Worm (Caenorhabditis elegans) whole organism, young adult: Measurements from ENCODE around the gene swm-1.

Source experiments
- B0019.2 ChIP-seq: fragments of 200-800 bp; sonication (Bioruptor generic); conservative IDR thresholded peaks from 2 replicates; pipeline ENCODE4 v1.3.6; 2022; ENCODE audit warnings: missing genetic modification reagents, missing genetic modification characterization, missing compliant biosample characterization
- F33H1.4 ChIP-seq: fragments of 200-800 bp; sonication (Bioruptor generic); IDR thresholded peaks from 2 replicates; pipeline ENCODE4 v1.3.6; 2022; ENCODE audit warnings: missing genetic modification reagents, missing genetic modification characterization, missing compliant biosample characterization
- F55B11.4 ChIP-seq: sonication (generic microtip); optimal IDR thresholded peaks from 2 replicates; lab custom pipeline; 2016; ENCODE audit warnings: missing compliant biosample characterization, missing genetic modification characterization, borderline replicate concordance; ENCODE audit not compliant: insufficient read depth
- K11D2.4 ChIP-seq: fragments of 200-800 bp; sonication (Bioruptor generic); IDR thresholded peaks from 2 replicates; pipeline ENCODE4 v1.3.6; 2022; ENCODE audit warnings: missing genetic modification reagents, missing genetic modification characterization, missing compliant biosample characterization
- Y79H2A.3 ChIP-seq: fragments of 200-800 bp; sonication (Bioruptor generic); conservative IDR thresholded peaks from 2 replicates; pipeline ENCODE4 v1.3.6; 2022; ENCODE audit warnings: missing genetic modification reagents, missing genetic modification characterization, missing compliant biosample characterization
- ZK185.1 ChIP-seq: sonication (generic microtip); optimal IDR thresholded peaks from 2 replicates; lab custom pipeline; 2016; ENCODE audit warnings: mild to moderate bottlenecking, missing genetic modification characterization, missing compliant biosample characterization; ENCODE audit not compliant: poor library complexity, severe bottlenecking
- aptf-3 ChIP-seq: fragments of 200-800 bp; sonication (Bioruptor generic); IDR thresholded peaks from 2 replicates; pipeline ENCODE4 v1.3.6; 2022; ENCODE audit warnings: missing genetic modification characterization, missing compliant biosample characterization
- athp-1 ChIP-seq: sonication (generic microtip); optimal IDR thresholded peaks from 2 replicates; lab custom pipeline; 2017; ENCODE audit warnings: mild to moderate bottlenecking, missing genetic modification characterization, missing compliant biosample characterization
- attf-3 ChIP-seq: fragments of 200-800 bp; sonication (Bioruptor generic); conservative IDR thresholded peaks from 2 replicates; pipeline ENCODE4 v1.3.6; 2022; ENCODE audit warnings: missing genetic modification reagents, missing genetic modification characterization, missing compliant biosample characterization
- attf-5 ChIP-seq: fragments of 200-800 bp; sonication (Bioruptor generic); optimal IDR thresholded peaks from 2 replicates; lab custom pipeline; 2018; ENCODE audit warnings: mild to moderate bottlenecking, missing genetic modification characterization, missing compliant biosample characterization
- attf-6 ChIP-seq: fragments of 200-800 bp; sonication (Bioruptor generic); IDR thresholded peaks from 2 replicates; pipeline ENCODE4 v1.3.6; 2022; ENCODE audit warnings: missing genetic modification reagents, missing genetic modification characterization, missing compliant biosample characterization
- bed-1 ChIP-seq: fragments of 200-800 bp; sonication (Bioruptor generic); IDR thresholded peaks from 2 replicates; pipeline ENCODE4 v1.3.6; 2022; ENCODE audit warnings: missing genetic modification reagents, missing genetic modification characterization, missing compliant biosample characterization
- bed-2 ChIP-seq: fragments of 200-800 bp; sonication (Bioruptor generic); IDR thresholded peaks from 2 replicates; pipeline ENCODE4 v1.3.6; 2022; ENCODE audit warnings: missing genetic modification reagents, missing genetic modification characterization, missing compliant biosample characterization
- cebp-1 ChIP-seq, 2 experiments: fragments of 200-800 bp in 1 of 2; sonication (Bioruptor generic) in 1 of 2; sonication (generic microtip) in 1 of 2; IDR thresholded peaks in 1 of 2; optimal IDR thresholded peaks in 1 of 2; 2 replicates each; pipeline versions ENCODE4 v1.3.6 to Lab custom; 2017 to 2022; ENCODE audit warnings: missing compliant biosample characterization in 2 of 2, missing genetic modification characterization in 2 of 2, mild to moderate bottlenecking in 1 of 2, missing genetic modification reagents in 1 of 2, moderate library complexity in 1 of 2
- ceh-100 ChIP-seq: fragments of 200-800 bp; sonication (Bioruptor generic); IDR thresholded peaks from 2 replicates; pipeline ENCODE4 v1.3.6; 2022; ENCODE audit warnings: missing genetic modification reagents, missing genetic modification characterization, missing compliant biosample characterization
- ceh-40 ChIP-seq: fragments of 200-800 bp; sonication (Bioruptor generic); IDR thresholded peaks from 2 replicates; pipeline ENCODE4 v1.3.6; 2022; ENCODE audit warnings: missing genetic modification characterization, missing compliant biosample characterization
- chd-7 ChIP-seq: sonication (generic microtip); optimal IDR thresholded peaks from 2 replicates; lab custom pipeline; 2016; ENCODE audit warnings: mild to moderate bottlenecking, missing genetic modification characterization, moderate library complexity, missing compliant biosample characterization
- ets-4 ChIP-seq: fragments of 200-800 bp; sonication (Bioruptor generic); optimal IDR thresholded peaks from 2 replicates; lab custom pipeline; 2018; ENCODE audit warnings: mild to moderate bottlenecking, missing genetic modification characterization, missing compliant biosample characterization
- gei-17 ChIP-seq: fragments of 200-800 bp; sonication (Bioruptor generic); optimal IDR thresholded peaks from 2 replicates; lab custom pipeline; 2018; ENCODE audit warnings: mild to moderate bottlenecking, missing genetic modification characterization, missing compliant biosample characterization
- hlh-12 ChIP-seq: sonication (generic microtip); optimal IDR thresholded peaks from 2 replicates; lab custom pipeline; 2016; ENCODE audit warnings: missing genetic modification characterization, missing compliant biosample characterization
- hrde-1 ChIP-seq: sonication (generic microtip); optimal IDR thresholded peaks from 2 replicates; lab custom pipeline; 2016; ENCODE audit warnings: missing genetic modification characterization, mild to moderate bottlenecking, missing compliant biosample characterization, moderate library complexity, missing genotype, missing genetic modification reagents, borderline replicate concordance
- lin-40 ChIP-seq: sonication (generic microtip); optimal IDR thresholded peaks from 2 replicates; lab custom pipeline; 2016; ENCODE audit warnings: missing genetic modification characterization, mild to moderate bottlenecking, missing compliant biosample characterization, missing genotype, missing genetic modification reagents
- lir-1 ChIP-seq: fragments of 200-800 bp; sonication (Bioruptor generic); conservative IDR thresholded peaks from 2 replicates; pipeline ENCODE4 v1.3.6; 2022; ENCODE audit warnings: missing genetic modification reagents, missing genetic modification characterization, missing compliant biosample characterization
- madf-10 ChIP-seq: sonication (generic microtip); optimal IDR thresholded peaks from 2 replicates; lab custom pipeline; 2016; ENCODE audit warnings: mild to moderate bottlenecking, missing genetic modification characterization, missing compliant biosample characterization
- madf-8 ChIP-seq: fragments of 200-800 bp; sonication (Bioruptor generic); conservative IDR thresholded peaks from 2 replicates; pipeline ENCODE4 v1.3.6; 2022; ENCODE audit warnings: missing genetic modification reagents, missing genetic modification characterization, missing compliant biosample characterization
- mcd-1 ChIP-seq: fragments of 200-800 bp; sonication (Bioruptor generic); IDR thresholded peaks from 2 replicates; pipeline ENCODE4 v1.3.6; 2022; ENCODE audit warnings: missing genetic modification reagents, missing genetic modification characterization, missing compliant biosample characterization
- mel-28 ChIP-seq: sonication (generic microtip); optimal IDR thresholded peaks from 2 replicates; lab custom pipeline; 2016; ENCODE audit warnings: borderline replicate concordance, mild to moderate bottlenecking, missing genetic modification characterization, missing compliant biosample characterization
- mes-4 ChIP-seq: sonication (generic microtip); optimal IDR thresholded peaks from 2 replicates; lab custom pipeline; 2016; ENCODE audit warnings: missing genotype, missing genetic modification characterization, missing compliant biosample characterization
- mxl-1 ChIP-seq: sonication (generic microtip); optimal IDR thresholded peaks from 2 replicates; lab custom pipeline; 2016; ENCODE audit warnings: missing genetic modification characterization, missing compliant biosample characterization
- nfya-1 ChIP-seq: sonication (generic microtip); optimal IDR thresholded peaks from 2 replicates; lab custom pipeline; 2017; ENCODE audit warnings: antibody characterized with exemption, missing compliant biosample characterization, missing genetic modification characterization, borderline replicate concordance; ENCODE audit not compliant: insufficient read depth
- nhr-179 ChIP-seq: sonication (generic microtip); optimal IDR thresholded peaks from 2 replicates; lab custom pipeline; 2016; ENCODE audit warnings: mild to moderate bottlenecking, missing genetic modification characterization, missing compliant biosample characterization
- nhr-80 ChIP-seq: sonication (generic microtip); optimal IDR thresholded peaks from 2 replicates; lab custom pipeline; 2016; ENCODE audit warnings: missing genetic modification characterization, missing compliant biosample characterization
- nhr-90 ChIP-seq: sonication (generic microtip); optimal IDR thresholded peaks from 2 replicates; lab custom pipeline; 2016; ENCODE audit warnings: missing genotype, mild to moderate bottlenecking, missing genetic modification characterization, missing compliant biosample characterization
- pha-4 ChIP-seq: fragments of 150-350 bp; sonication (generic microtip); optimal IDR thresholded peaks from 2 replicates; lab custom pipeline; 2014; ENCODE audit warnings: missing biosample characterization, missing genetic modification reagents, missing genetic modification characterization
- rec-8 ChIP-seq, 2 experiments: sonication (generic microtip); optimal IDR thresholded peaks; 2 replicates each; lab custom pipeline; 2016; ENCODE audit warnings: mild to moderate bottlenecking in 2 of 2, missing genetic modification characterization in 2 of 2, missing genetic modification reagents in 2 of 2, missing genotype in 2 of 2, missing biosample characterization in 1 of 2, missing compliant biosample characterization in 1 of 2, moderate library complexity in 1 of 2
- rpc-1 ChIP-seq, 2 experiments: fragments of 150-350 bp in 1 of 2; sonication (generic microtip) in 1 of 2; optimal IDR thresholded peaks; 2 replicates each; lab custom pipeline; 2014 to 2018; ENCODE audit warnings: missing biosample characterization in 1 of 2, missing genetic modification characterization in 1 of 2, missing genetic modification reagents in 1 of 2, missing genotype in 1 of 2
- snpc-4 ChIP-seq, 5 experiments: fragments of 150-350 bp in 1 of 5; sonication (generic microtip) in 4 of 5; optimal IDR thresholded peaks; 2 replicates each; lab custom pipeline; 2014 to 2018; ENCODE audit warnings: missing genetic modification characterization in 5 of 5, missing biosample characterization in 3 of 5, antibody characterized with exemption in 2 of 5, mild to moderate bottlenecking in 2 of 5, missing compliant biosample characterization in 2 of 5, missing genotype in 2 of 5, moderate library complexity in 2 of 5, missing genetic modification reagents in 1 of 5
- sptf-2 ChIP-seq: fragments of 200-800 bp; sonication (Bioruptor generic); optimal IDR thresholded peaks from 2 replicates; lab custom pipeline; 2018; ENCODE audit warnings: mild to moderate bottlenecking, missing genetic modification characterization, missing compliant biosample characterization
- tbp1 ChIP-seq: fragments of 200-800 bp; sonication (Bioruptor generic); optimal IDR thresholded peaks from 2 replicates; lab custom pipeline; 2018; ENCODE audit warnings: mild to moderate bottlenecking, missing genetic modification characterization, missing compliant biosample characterization
- tlf-1 ChIP-seq: fragments of 200-800 bp; sonication (Bioruptor generic); optimal IDR thresholded peaks from 2 replicates; lab custom pipeline; 2018; ENCODE audit warnings: mild to moderate bottlenecking, missing genetic modification characterization, missing compliant biosample characterization
- zim-3 ChIP-seq: sonication (generic microtip); optimal IDR thresholded peaks from 2 replicates; lab custom pipeline; 2017; ENCODE audit warnings: mild to moderate bottlenecking, missing genetic modification characterization, moderate library complexity, missing compliant biosample characterization
- ztf-18 ChIP-seq: sonication (generic microtip); optimal IDR thresholded peaks from 2 replicates; lab custom pipeline; 2016; ENCODE audit warnings: missing genotype, mild to moderate bottlenecking, missing genetic modification characterization, missing compliant biosample characterization
- ztf-22 ChIP-seq: fragments of 200-800 bp; sonication (Bioruptor generic); optimal IDR thresholded peaks from 2 replicates; lab custom pipeline; 2018; ENCODE audit warnings: mild to moderate bottlenecking, missing genetic modification characterization, moderate library complexity, missing compliant biosample characterization
- ztf-28 ChIP-seq: fragments of 200-800 bp; sonication (Bioruptor generic); IDR thresholded peaks from 2 replicates; pipeline ENCODE4 v1.3.6; 2022; ENCODE audit warnings: missing genetic modification reagents, missing genetic modification characterization, missing compliant biosample characterization

Gene swm-1

DNA sequence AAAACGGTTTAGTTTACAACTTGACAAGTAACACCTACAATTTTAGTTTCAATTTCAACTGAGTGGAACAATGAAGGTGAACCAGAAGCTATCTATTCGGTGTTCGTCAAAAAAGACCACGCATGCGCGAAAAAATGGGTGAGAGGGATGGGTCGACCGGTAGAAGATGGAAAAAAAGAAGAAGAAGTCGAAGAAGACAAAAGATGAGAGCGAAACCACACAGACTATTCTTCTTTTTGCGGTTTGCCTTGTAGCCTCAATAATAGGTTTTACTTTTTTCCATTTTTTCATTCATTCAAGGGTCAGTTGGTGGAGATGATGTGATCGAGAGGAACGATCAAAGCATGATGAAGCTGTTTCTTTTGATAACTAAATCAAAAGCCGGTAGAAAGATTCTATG, 27.7 kb upstream of the swm-1 start:
- TF ChIP-seq Y79H2A.3 (GFP tag; lab: Robert Waterston, UW) (no peak), sptf-2 (GFP tag; lab: Kevin White, UChicago) (no peak), F55B11.4 (no peak), attf-6 (GFP tag; lab: Robert Waterston, UW) (no peak), athp-1 (tag; lab: Kevin White, UChicago) (no peak), attf-5 (GFP tag; lab: Kevin White, UChicago) (no peak), ZK185.1 (tag; lab: Kevin White, UChicago) (no peak), mes-4 (tag; lab: Kevin White, UChicago) (no peak), madf-10 (tag; lab: Kevin White, UChicago) (no peak), nfya-1 (tag; lab: Kevin White, UChicago) (no peak), ztf-28 (GFP tag; lab: Robert Waterston, UW) (no peak), tbp1 (GFP tag; lab: Kevin White, UChicago) (no peak), bed-2 (no peak), zim-3 (no peak), attf-3 (no peak), rec-8 (tag; optimal IDR thresholded peaks at IDR 0.05; lab: Kevin White, UChicago) (no peak)

DNA sequence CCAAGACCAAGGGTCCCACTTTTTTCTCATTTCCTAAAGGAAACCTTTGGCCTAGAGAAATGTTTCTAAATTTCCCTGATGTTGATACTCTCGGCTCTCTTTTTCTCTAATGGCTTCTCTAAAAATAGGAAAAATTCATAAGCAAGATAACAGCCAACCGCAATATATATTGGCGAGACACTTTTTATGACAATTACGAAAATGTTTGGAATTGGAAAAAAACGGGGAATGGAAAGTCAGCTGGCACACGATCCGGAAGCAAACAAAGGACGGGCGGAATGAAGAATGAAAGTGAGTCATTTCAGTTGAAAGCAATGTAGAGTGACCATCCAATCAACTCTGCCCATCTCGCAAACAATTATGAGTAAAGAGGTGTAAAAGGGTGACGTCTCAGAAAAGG, 26.7 kb upstream of the swm-1 start:
- TF ChIP-seq nhr-80 (tag; lab: Kevin White, UChicago) (peak; percentile 62), mcd-1 (GFP tag; lab: Robert Waterston, UW) (no peak), cebp-1 (GFP tag; IDR thresholded peaks at IDR 0.05; lab: Robert Waterston, UW) (no peak), cebp-1 (tag; optimal IDR thresholded peaks at IDR 0.05; lab: Kevin White, UChicago) (peak; percentile 13), mel-28 (tag; lab: Kevin White, UChicago) (no peak), ZK185.1 (tag; lab: Kevin White, UChicago) (peak; percentile 17), madf-8 (no peak), snpc-4 (GFP tag; optimal IDR thresholded peaks at IDR 0.05; lab: Kevin White, UChicago) (no peak), snpc-4 (tag; optimal IDR thresholded peaks at IDR 0.05; lab: Kevin White, UChicago) (no peak), K11D2.4 (GFP tag; lab: Robert Waterston, UW) (no peak), lin-40 (no peak), ceh-100 (no peak), tlf-1 (GFP tag; lab: Kevin White, UChicago) (no peak), hlh-12 (no peak), tbp1 (GFP tag; lab: Kevin White, UChicago) (no peak), F55B11.4 (no peak), B0019.2 (GFP tag; lab: Robert Waterston, UW) (no peak), F33H1.4 (no peak)

DNA sequence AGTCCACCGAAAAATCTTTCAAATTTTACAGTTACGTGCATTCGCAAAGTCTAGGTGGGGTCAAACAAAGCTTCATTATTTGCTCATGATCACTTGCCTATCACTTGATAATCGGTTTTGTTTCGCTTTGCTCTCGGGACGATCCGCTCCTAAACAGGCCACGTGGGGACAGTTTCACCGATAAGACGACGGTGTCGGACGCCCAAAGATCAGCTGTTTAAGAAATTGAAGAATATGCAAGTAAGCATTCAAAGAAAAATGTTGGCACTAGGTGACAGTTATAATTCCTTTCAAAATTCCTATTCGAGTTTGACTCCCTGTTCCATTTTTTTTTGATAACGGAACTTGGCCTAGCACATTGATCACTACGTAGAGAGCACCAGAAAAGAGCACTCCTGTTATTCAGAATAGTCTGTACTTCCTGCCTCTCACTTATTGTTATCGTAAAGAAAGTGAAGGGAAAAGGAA, 25.3 kb upstream of the swm-1 start:
- TF ChIP-seq nhr-179: no peak
- TF ChIP-seq gei-17: no peak
- TF ChIP-seq chd-7 (tag; lab: Kevin White, UChicago): peak; percentile 47
- no peak for TF ChIP-seq bed-1 (GFP tag; lab: Robert Waterston, UW)
- no peak for TF ChIP-seq ceh-100
- TF ChIP-seq F33H1.4: no peak
- peak; percentile 54 for TF ChIP-seq nhr-90
- TF ChIP-seq rec-8 (tag; optimal IDR thresholded peaks at IDR 0.05; lab: Kevin White, UChicago): no peak
- no peak for TF ChIP-seq attf-6 (GFP tag; lab: Robert Waterston, UW)
- no peak for TF ChIP-seq ztf-18
- no peak for TF ChIP-seq pha-4 (tag; lab: Kevin White, UChicago)
- TF ChIP-seq rpc-1 (optimal IDR thresholded peaks at IDR 0.05; lab: Kevin White, UChicago): no peak
- TF ChIP-seq rpc-1 (tag; optimal IDR thresholded peaks at IDR 0.05; lab: Kevin White, UChicago): no peak
- TF ChIP-seq ztf-28 (GFP tag; lab: Robert Waterston, UW): no peak
- no peak for TF ChIP-seq hrde-1 (tag; lab: Kevin White, UChicago)
- no peak for TF ChIP-seq hlh-12
- TF ChIP-seq aptf-3 (GFP tag; lab: Robert Waterston, UW): no peak
- TF ChIP-seq ztf-22 (GFP tag; lab: Kevin White, UChicago): peak; percentile 87
- no peak for TF ChIP-seq ceh-40
- no peak for TF ChIP-seq mxl-1 (tag; lab: Kevin White, UChicago)
- TF ChIP-seq ets-4 (GFP tag; lab: Kevin White, UChicago): peak; percentile 92
- TF ChIP-seq lir-1 (GFP tag; lab: Robert Waterston, UW): no peak
